Worm (Caenorhabditis elegans): ENCODE data around the gene nlp-2.

ce11 chrX:2385453-2385852 lies 40.9 kb upstream of the nlp-2 start, which contains the start of gene F47G3.1:
- TF ChIP-seq nhr-237 (tag; optimal IDR thresholded peaks at IDR 0.05) = no peak
- no peak for TF ChIP-seq nfya-1 (tag; optimal IDR thresholded peaks at IDR 0.05; ENCODE audit: insufficient read depth)
- TF ChIP-seq ama-1 (optimal IDR thresholded peaks at IDR 0.05) = no peak
- TF ChIP-seq nhr-11 (tag; optimal IDR thresholded peaks at IDR 0.05) = no peak

All from whole organism, L3 larva.